Comparison of ENCODE assay signal across 4 worm cellular contexts in genomic region chrII:7277925-7278324, ce11.
TF ChIP-seq lines count a peak whose summit lies in the region.

No protein-coding gene starts in this region.

TF ChIP-seq in whole organism, L1 larva, 84 proteins besides CTCF, POLR2A, EP300 and RAD21:
- no peak for TF ChIP-seq pqm-1 (tag; optimal IDR thresholded peaks at IDR 0.05; lab: Kevin White, UChicago)
- 0 out of 2 replicates have a peak, but pooled peaks have one; percentile 5 for TF ChIP-seq nhr-19 (GFP tag; conservative IDR thresholded peaks at IDR 0.05; lab: Robert Waterston, UW)
- peak; percentile 33 for TF ChIP-seq nhr-71 (tag; optimal IDR thresholded peaks at IDR 0.05; lab: Kevin White, UChicago)
- TF ChIP-seq ztf-11 (tag; optimal IDR thresholded peaks at IDR 0.05; lab: Kevin White, UChicago) = no peak
- no peak for TF ChIP-seq lin-15B (tag; optimal IDR thresholded peaks at IDR 0.05; lab: Kevin White, UChicago)
- peak; percentile 10 for TF ChIP-seq tbx-2 (tag; optimal IDR thresholded peaks at IDR 0.05; lab: Kevin White, UChicago)
- no peak for TF ChIP-seq unc-62 (GFP tag; optimal IDR thresholded peaks at IDR 0.05; lab: Kevin White, UChicago)
- TF ChIP-seq nhr-20 (tag; optimal IDR thresholded peaks at IDR 0.05; lab: Kevin White, UChicago) = peak; percentile 61
- no peak for TF ChIP-seq mab-9 (GFP tag; IDR thresholded peaks at IDR 0.05; lab: Robert Waterston, UW)
- peak in 1 of 2 experiments; percentile 13 for TF ChIP-seq lsy-2 (tag; optimal IDR thresholded peaks at IDR 0.05; lab: Kevin White, UChicago)
- TF ChIP-seq snu-23 (GFP tag; optimal IDR thresholded peaks at IDR 0.05; lab: Kevin White, UChicago) = peak; percentile 16
- no peak for TF ChIP-seq ama-1 (optimal IDR thresholded peaks at IDR 0.05; lab: Kevin White, UChicago)
- peak; percentile 53 for TF ChIP-seq lin-14 (GFP tag; optimal IDR thresholded peaks at IDR 0.05; lab: Kevin White, UChicago)
- TF ChIP-seq elt-3 (tag; optimal IDR thresholded peaks at IDR 0.05; lab: Kevin White, UChicago) = peak in 2 of 6 experiments; percentile 47 to 54
- TF ChIP-seq blmp-1 (tag; optimal IDR thresholded peaks at IDR 0.05; lab: Kevin White, UChicago) = peak; percentile 86
TF ChIP-seq in whole organism, L1 larva: peak in this region for 9.

TF ChIP-seq in whole organism, L2 larva, 48 proteins besides CTCF, POLR2A, EP300 and RAD21 (continues in another document):
- TF ChIP-seq F13H6.1 (tag; optimal IDR thresholded peaks at IDR 0.05; lab: Kevin White, UChicago) (no peak), unc-55 (GFP tag; optimal IDR thresholded peaks at IDR 0.05; lab: Kevin White, UChicago) (no peak), elt-3 (tag; optimal IDR thresholded peaks at IDR 0.05; lab: Kevin White, UChicago) (no peak), sma-3 (GFP tag; optimal IDR thresholded peaks at IDR 0.05; lab: Kevin White, UChicago) (peak; percentile 19), crh-2 (tag; optimal IDR thresholded peaks at IDR 0.05; lab: Kevin White, UChicago) (peak; percentile 52), lsy-2 (tag; optimal IDR thresholded peaks at IDR 0.05; lab: Kevin White, UChicago) (peak in 1 of 2 experiments; percentile 2), nhr-21 (tag; optimal IDR thresholded peaks at IDR 0.05; lab: Kevin White, UChicago) (peak; percentile 68), alr-1 (tag; optimal IDR thresholded peaks at IDR 0.05; lab: Kevin White, UChicago) (no peak), lin-13 (GFP tag; optimal IDR thresholded peaks at IDR 0.05; lab: Kevin White, UChicago) (no peak), dmd-4 (tag; optimal IDR thresholded peaks at IDR 0.05; lab: Kevin White, UChicago) (no peak), egl-27 (tag; optimal IDR thresholded peaks at IDR 0.05; lab: Kevin White, UChicago) (no peak), fos-1 (tag; optimal IDR thresholded peaks at IDR 0.05; lab: Kevin White, UChicago) (peak; percentile 15), sma-9 (GFP tag; optimal IDR thresholded peaks at IDR 0.05; lab: Kevin White, UChicago) (peak; percentile 84), sma-9 (tag; optimal IDR thresholded peaks at IDR 0.05; lab: Kevin White, UChicago) (no peak), blmp-1 (tag; optimal IDR thresholded peaks at IDR 0.05; lab: Kevin White, UChicago; ENCODE audit: insufficient read depth) (peak; percentile 69), ceh-82 (tag; optimal IDR thresholded peaks at IDR 0.05; lab: Kevin White, UChicago) (no peak), nhr-25 (tag; optimal IDR thresholded peaks at IDR 0.05; lab: Kevin White, UChicago) (peak; percentile 70), mab-5 (tag; optimal IDR thresholded peaks at IDR 0.05; lab: Kevin White, UChicago) (no peak), nhr-77 (tag; optimal IDR thresholded peaks at IDR 0.05; lab: Kevin White, UChicago) (no peak), nhr-23 (tag; optimal IDR thresholded peaks at IDR 0.05; lab: Kevin White, UChicago) (no peak), peb-1 (tag; optimal IDR thresholded peaks at IDR 0.05; lab: Kevin White, UChicago) (no peak), ztf-11 (tag; optimal IDR thresholded peaks at IDR 0.05; lab: Kevin White, UChicago) (no peak), mdl-1 (tag; optimal IDR thresholded peaks at IDR 0.05; lab: Kevin White, UChicago) (peak in 1 of 2 experiments; percentile 27), skn-1 (tag; optimal IDR thresholded peaks at IDR 0.05; lab: Kevin White, UChicago) (no peak), mbf-1 (tag; optimal IDR thresholded peaks at IDR 0.05; lab: Kevin White, UChicago) (no peak), nhr-11 (tag; optimal IDR thresholded peaks at IDR 0.05; lab: Kevin White, UChicago) (no peak), ztf-4 (tag; optimal IDR thresholded peaks at IDR 0.05; lab: Kevin White, UChicago) (no peak)

TF ChIP-seq in whole organism, L3 larva, 47 proteins besides CTCF, POLR2A, EP300 and RAD21:
- no peak for TF ChIP-seq eor-1 (tag; optimal IDR thresholded peaks at IDR 0.05; lab: Kevin White, UChicago)
- TF ChIP-seq ztf-11 (tag; optimal IDR thresholded peaks at IDR 0.05; lab: Kevin White, UChicago) = no peak
- no peak for TF ChIP-seq unc-62 (GFP tag; optimal IDR thresholded peaks at IDR 0.05; lab: Kevin White, UChicago)
- peak; percentile 45 for TF ChIP-seq nhr-25 (tag; optimal IDR thresholded peaks at IDR 0.05; lab: Kevin White, UChicago)
- TF ChIP-seq nhr-43 (tag; optimal IDR thresholded peaks at IDR 0.05; lab: Kevin White, UChicago; ENCODE audit: poor library complexity, severe bottlenecking) = peak; percentile 55
- TF ChIP-seq zag-1 (tag; optimal IDR thresholded peaks at IDR 0.05; lab: Kevin White, UChicago) = no peak
- TF ChIP-seq sea-2 (GFP tag; optimal IDR thresholded peaks at IDR 0.05; lab: Kevin White, UChicago) = no peak
- peak; percentile 29 for TF ChIP-seq nhr-23 (tag; optimal IDR thresholded peaks at IDR 0.05; lab: Kevin White, UChicago)
- TF ChIP-seq elt-2 (tag; optimal IDR thresholded peaks at IDR 0.05; lab: Kevin White, UChicago) = no peak
- TF ChIP-seq fkh-10 (GFP tag; optimal IDR thresholded peaks at IDR 0.05; lab: Kevin White, UChicago) = no peak
- no peak for TF ChIP-seq ztf-4 (tag; optimal IDR thresholded peaks at IDR 0.05; lab: Kevin White, UChicago)
- no peak for TF ChIP-seq egl-5 (tag; optimal IDR thresholded peaks at IDR 0.05; lab: Kevin White, UChicago)
- no peak for TF ChIP-seq aly-2 (tag; optimal IDR thresholded peaks at IDR 0.05; lab: Kevin White, UChicago)
- no peak for TF ChIP-seq nhr-67 (tag; optimal IDR thresholded peaks at IDR 0.05; lab: Kevin White, UChicago)
- TF ChIP-seq nhr-28 (tag; optimal IDR thresholded peaks at IDR 0.05; lab: Kevin White, UChicago) = no peak
- TF ChIP-seq lsy-12 (tag; optimal IDR thresholded peaks at IDR 0.05; lab: Kevin White, UChicago) = no peak
- TF ChIP-seq daf-12 (tag; optimal IDR thresholded peaks at IDR 0.05; lab: Kevin White, UChicago) = no peak
- TF ChIP-seq snpc-4 (tag; optimal IDR thresholded peaks at IDR 0.05; lab: Kevin White, UChicago) = no peak
- TF ChIP-seq mml-1 (tag; optimal IDR thresholded peaks at IDR 0.05; lab: Kevin White, UChicago) = no peak
- TF ChIP-seq elt-1 (tag; optimal IDR thresholded peaks at IDR 0.05; lab: Kevin White, UChicago) = no peak
- no peak for TF ChIP-seq nhr-12 (tag; optimal IDR thresholded peaks at IDR 0.05; lab: Kevin White, UChicago)
- no peak for TF ChIP-seq elt-3 (tag; optimal IDR thresholded peaks at IDR 0.05; lab: Kevin White, UChicago)
- TF ChIP-seq pha-4 (tag; optimal IDR thresholded peaks at IDR 0.05; lab: Kevin White, UChicago) = no peak
- no peak for TF ChIP-seq ceh-28 (tag; optimal IDR thresholded peaks at IDR 0.05; lab: Kevin White, UChicago)
- TF ChIP-seq ama-1 (optimal IDR thresholded peaks at IDR 0.05; lab: Kevin White, UChicago) = no peak

TF ChIP-seq in whole organism, L4 larva, 104 proteins besides CTCF, POLR2A, EP300 and RAD21:
- TF ChIP-seq daf-16 (GFP tag; optimal IDR thresholded peaks at IDR 0.05; lab: Kevin White, UChicago) = no peak
- TF ChIP-seq daf-16 (tag; optimal IDR thresholded peaks at IDR 0.05; lab: Kevin White, UChicago) = peak; percentile 39
- TF ChIP-seq madf-5 (GFP tag; IDR thresholded peaks at IDR 0.05; lab: Robert Waterston, UW) = no peak
- no peak for TF ChIP-seq hif-1 (tag; optimal IDR thresholded peaks at IDR 0.05; lab: Kevin White, UChicago)
- TF ChIP-seq mxl-3 (GFP tag; optimal IDR thresholded peaks at IDR 0.05; lab: Kevin White, UChicago) = no peak
- no peak for TF ChIP-seq hmg-1.1 (GFP tag; IDR thresholded peaks at IDR 0.05; lab: Robert Waterston, UW)
- peak; percentile 3 for TF ChIP-seq hlh-11 (tag; optimal IDR thresholded peaks at IDR 0.05; lab: Kevin White, UChicago)
- TF ChIP-seq nhr-111 (GFP tag; optimal IDR thresholded peaks at IDR 0.05; lab: Kevin White, UChicago) = no peak
- peak in 1 of 2 experiments; percentile 23 for TF ChIP-seq mdl-1 (tag; optimal IDR thresholded peaks at IDR 0.05; lab: Kevin White, UChicago)
- TF ChIP-seq rbr-2 (tag; optimal IDR thresholded peaks at IDR 0.05; lab: Kevin White, UChicago) = no peak
- TF ChIP-seq zag-1 (tag; optimal IDR thresholded peaks at IDR 0.05; lab: Kevin White, UChicago) = no peak
- peak; percentile 56 for TF ChIP-seq nhr-28 (tag; optimal IDR thresholded peaks at IDR 0.05; lab: Kevin White, UChicago)
- peak; percentile 26 for TF ChIP-seq dve-1 (tag; optimal IDR thresholded peaks at IDR 0.05; lab: Kevin White, UChicago; ENCODE audit: insufficient read depth)
- TF ChIP-seq F49E8.2 (tag; optimal IDR thresholded peaks at IDR 0.05; lab: Kevin White, UChicago; ENCODE audit: borderline replicate concordance) = no peak
- TF ChIP-seq lsy-2 (tag; optimal IDR thresholded peaks at IDR 0.05; lab: Kevin White, UChicago) = peak in 1 of 2 experiments; percentile 16
- no peak for TF ChIP-seq unc-130 (GFP tag; optimal IDR thresholded peaks at IDR 0.05; lab: Kevin White, UChicago)
- no peak for TF ChIP-seq F26F4.8 (GFP tag; conservative IDR thresholded peaks at IDR 0.05; lab: Robert Waterston, UW)
- no peak for TF ChIP-seq ztf-7 (tag; optimal IDR thresholded peaks at IDR 0.05; lab: Kevin White, UChicago)
- peak; percentile 38 for TF ChIP-seq hlh-30 (tag; optimal IDR thresholded peaks at IDR 0.05; lab: Kevin White, UChicago; ENCODE audit: insufficient read depth)
- TF ChIP-seq duxl-1 (tag; optimal IDR thresholded peaks at IDR 0.05; lab: Kevin White, UChicago; ENCODE audit: poor library complexity) = no peak

Comparison
In these comparisons a context has a peak if more than half of its experiments do, and no peak if none do; other contexts are left out.
1. Of the 29 proteins assayed by ChIP-seq in both whole organism, L4 larva and whole organism, L1 larva: peak only in whole organism, L4 larva: nhr-28; only in whole organism, L1 larva: none; in both: none; in neither: 26; mixed calls (peak in some experiments, not most) for 2.